Worm (Caenorhabditis elegans): ENCODE data around the gene AC3.12.

AC3.12 gene

ce11 chrV:10379293-10379692 is at the start of gene AC3.12:
TSS of gene AC3.12 (minus strand) at chrV:10379393.
- TF ChIP-seq ama-1 (optimal IDR thresholded peaks at IDR 0.05) (no peak), ceh-36 (tag; optimal IDR thresholded peaks at IDR 0.05) (no peak), F13C5.2 (tag; optimal IDR thresholded peaks at IDR 0.05) (no peak), hmbx-1 (tag; optimal IDR thresholded peaks at IDR 0.05) (no peak), tbx-37 (GFP tag; conservative IDR thresholded peaks at IDR 0.05) (no peak), ets-7 (tag; optimal IDR thresholded peaks at IDR 0.05) (no peak)

ce11 chrV:10428608-10429007 is 49.4 kb upstream of the AC3.12 start, which contains the start of gene tag-314:
TSS of gene tag-314 (minus strand) at chrV:10428708.
- TF ChIP-seq scrt-1 (GFP tag; IDR thresholded peaks at IDR 0.05) = no peak
- TF ChIP-seq pes-1 (GFP tag; IDR thresholded peaks at IDR 0.05) = no peak
- TF ChIP-seq flt-1 (GFP tag; IDR thresholded peaks at IDR 0.05) = no peak
- no peak for TF ChIP-seq sea-1 (GFP tag; conservative IDR thresholded peaks at IDR 0.05)
- no peak for TF ChIP-seq ceh-13 (GFP tag; optimal IDR thresholded peaks at IDR 0.05)
- no peak for TF ChIP-seq ets-7 (tag; optimal IDR thresholded peaks at IDR 0.05)

ce11 chrV:10426253-10426652 is 47.1 kb upstream of the AC3.12 start, which contains the start of gene apc-10:
TSS of gene apc-10 (minus strand) at chrV:10426353.
- TF ChIP-seq tra-4 (tag; optimal IDR thresholded peaks at IDR 0.05) (no peak), hmbx-1 (tag; optimal IDR thresholded peaks at IDR 0.05) (no peak), hnd-1 (tag; optimal IDR thresholded peaks at IDR 0.05) (no peak), flt-1 (GFP tag; IDR thresholded peaks at IDR 0.05) (no peak), aly-1 (tag; optimal IDR thresholded peaks at IDR 0.05) (no peak), pes-1 (GFP tag; IDR thresholded peaks at IDR 0.05) (no peak)

- no peak for TF ChIP-seq ceh-36 (tag; optimal IDR thresholded peaks at IDR 0.05)
- no peak for TF ChIP-seq hmbx-1 (tag; optimal IDR thresholded peaks at IDR 0.05)
- TF ChIP-seq ceh-13 (GFP tag; optimal IDR thresholded peaks at IDR 0.05) = no peak
- TF ChIP-seq F13C5.2 (tag; optimal IDR thresholded peaks at IDR 0.05) = no peak
- TF ChIP-seq ama-1 (optimal IDR thresholded peaks at IDR 0.05) = no peak
- TF ChIP-seq tra-4 (tag; optimal IDR thresholded peaks at IDR 0.05) = no peak
- no peak for TF ChIP-seq tbx-11 (GFP tag; IDR thresholded peaks at IDR 0.05)
- no peak for TF ChIP-seq flt-1 (GFP tag; IDR thresholded peaks at IDR 0.05)
- no peak for TF ChIP-seq ets-7 (tag; optimal IDR thresholded peaks at IDR 0.05)
- no peak for TF ChIP-seq pes-1 (GFP tag; IDR thresholded peaks at IDR 0.05)
- TF ChIP-seq tbx-37 (GFP tag; conservative IDR thresholded peaks at IDR 0.05) = no peak
- TF ChIP-seq sea-1 (GFP tag; conservative IDR thresholded peaks at IDR 0.05) = no peak
- no peak for TF ChIP-seq aly-1 (tag; optimal IDR thresholded peaks at IDR 0.05)
- TF ChIP-seq hnd-1 (tag; optimal IDR thresholded peaks at IDR 0.05) = no peak
- TF ChIP-seq hmg-4 (GFP tag; optimal IDR thresholded peaks at IDR 0.05) = no peak
- TF ChIP-seq scrt-1 (GFP tag; IDR thresholded peaks at IDR 0.05) = no peak
- TF ChIP-seq B0310.2 (tag; optimal IDR thresholded peaks at IDR 0.05) = no peak
Measured at ce11 chrV:10425098-10425497, 45.9 kb upstream of the AC3.12 start, which contains the start of gene col-12. TSS of gene col-12 (minus strand) at chrV:10425198.

- TF ChIP-seq ceh-13 (GFP tag; optimal IDR thresholded peaks at IDR 0.05) (no peak), ama-1 (optimal IDR thresholded peaks at IDR 0.05) (no peak), ceh-36 (tag; optimal IDR thresholded peaks at IDR 0.05) (no peak)
Measured at ce11 chrV:10423511-10423910, 44.3 kb upstream of the AC3.12 start.

ce11 chrV:10421802-10422201 is 42.6 kb upstream of the AC3.12 start, which contains the start of gene col-13:
TSS of gene col-13 (minus strand) at chrV:10421902.
- no peak for TF ChIP-seq scrt-1 (GFP tag; IDR thresholded peaks at IDR 0.05)
- TF ChIP-seq pes-1 (GFP tag; IDR thresholded peaks at IDR 0.05) = no peak
- no peak for TF ChIP-seq tbx-37 (GFP tag; conservative IDR thresholded peaks at IDR 0.05)
- no peak for TF ChIP-seq aly-1 (tag; optimal IDR thresholded peaks at IDR 0.05)
- TF ChIP-seq B0310.2 (tag; optimal IDR thresholded peaks at IDR 0.05) = no peak
- no peak for TF ChIP-seq sea-1 (GFP tag; conservative IDR thresholded peaks at IDR 0.05)
- no peak for TF ChIP-seq F13C5.2 (tag; optimal IDR thresholded peaks at IDR 0.05)

- TF ChIP-seq scrt-1 (GFP tag; IDR thresholded peaks at IDR 0.05) = no peak
- TF ChIP-seq tra-4 (tag; optimal IDR thresholded peaks at IDR 0.05) = no peak
- no peak for TF ChIP-seq F13C5.2 (tag; optimal IDR thresholded peaks at IDR 0.05)
- no peak for TF ChIP-seq ceh-36 (tag; optimal IDR thresholded peaks at IDR 0.05)
- TF ChIP-seq aly-1 (tag; optimal IDR thresholded peaks at IDR 0.05) = no peak
- no peak for TF ChIP-seq hmbx-1 (tag; optimal IDR thresholded peaks at IDR 0.05)
- TF ChIP-seq ets-7 (tag; optimal IDR thresholded peaks at IDR 0.05) = no peak
- no peak for TF ChIP-seq pes-1 (GFP tag; IDR thresholded peaks at IDR 0.05)
- no peak for TF ChIP-seq B0310.2 (tag; optimal IDR thresholded peaks at IDR 0.05)
Measured at ce11 chrV:10418961-10419360, 39.8 kb upstream of the AC3.12 start, which contains the start of gene F15H10.5. TSS of gene F15H10.5 (minus strand) at chrV:10419061.

ce11 chrV:10416925-10417324 is 37.7 kb upstream of the AC3.12 start, which contains the start of gene F15H10.10:
TSS of gene F15H10.10 (minus strand) at chrV:10417025.
- TF ChIP-seq ets-7 (tag; optimal IDR thresholded peaks at IDR 0.05) (no peak), tbx-11 (GFP tag; IDR thresholded peaks at IDR 0.05) (no peak), pes-1 (GFP tag; IDR thresholded peaks at IDR 0.05) (no peak), ama-1 (optimal IDR thresholded peaks at IDR 0.05) (no peak), flt-1 (GFP tag; IDR thresholded peaks at IDR 0.05) (no peak), aly-1 (tag; optimal IDR thresholded peaks at IDR 0.05) (no peak), tra-4 (tag; optimal IDR thresholded peaks at IDR 0.05) (no peak), ceh-36 (tag; optimal IDR thresholded peaks at IDR 0.05) (no peak), hnd-1 (tag; optimal IDR thresholded peaks at IDR 0.05) (no peak), B0310.2 (tag; optimal IDR thresholded peaks at IDR 0.05) (no peak), ceh-13 (GFP tag; optimal IDR thresholded peaks at IDR 0.05) (no peak), scrt-1 (GFP tag; IDR thresholded peaks at IDR 0.05) (no peak)

ce11 chrV:10414610-10415009 is 35.4 kb upstream of the AC3.12 start, which contains the start of gene F15H10.9:
TSS of gene F15H10.9 (minus strand) at chrV:10414710.
- TF ChIP-seq ceh-13 (GFP tag; optimal IDR thresholded peaks at IDR 0.05) (no peak), ets-7 (tag; optimal IDR thresholded peaks at IDR 0.05) (no peak), B0310.2 (tag; optimal IDR thresholded peaks at IDR 0.05) (no peak), sea-1 (GFP tag; conservative IDR thresholded peaks at IDR 0.05) (no peak), ceh-36 (tag; optimal IDR thresholded peaks at IDR 0.05) (no peak), aly-1 (tag; optimal IDR thresholded peaks at IDR 0.05) (no peak), flt-1 (GFP tag; IDR thresholded peaks at IDR 0.05) (no peak), ama-1 (optimal IDR thresholded peaks at IDR 0.05) (no peak), F13C5.2 (tag; optimal IDR thresholded peaks at IDR 0.05) (no peak), tra-4 (tag; optimal IDR thresholded peaks at IDR 0.05) (no peak), scrt-1 (GFP tag; IDR thresholded peaks at IDR 0.05) (no peak), hnd-1 (tag; optimal IDR thresholded peaks at IDR 0.05) (no peak), pes-1 (GFP tag; IDR thresholded peaks at IDR 0.05) (no peak), tbx-37 (GFP tag; conservative IDR thresholded peaks at IDR 0.05) (no peak), hmbx-1 (tag; optimal IDR thresholded peaks at IDR 0.05) (no peak), tbx-11 (GFP tag; IDR thresholded peaks at IDR 0.05) (no peak), hmg-4 (GFP tag; optimal IDR thresholded peaks at IDR 0.05) (no peak)

Data from whole organism, early embryonic.